Worm (Caenorhabditis elegans) whole organism, L4 larva: ENCODE data around the gene kqt-1.

Experiments used
- ama-1 ChIP-seq: fragments of 150-350 bp; optimal IDR thresholded peaks from 2 replicates; lab custom pipeline; 2014; ENCODE audit warnings: inconsistent platforms, mixed read lengths
- dpl-1 ChIP-seq: fragments of 150-350 bp; optimal IDR thresholded peaks from 2 replicates; lab custom pipeline; 2014; ENCODE audit warnings: missing biosample characterization, missing genetic modification reagents, missing genetic modification characterization
- lin-39 ChIP-seq: fragments of 150-350 bp; optimal IDR thresholded peaks from 2 replicates; lab custom pipeline; 2014; ENCODE audit warnings: missing biosample characterization, missing genetic modification reagents, missing genetic modification characterization
- lsy-2 ChIP-seq, 2 experiments: fragments of 150-350 bp in 1 of 2; sonication (generic microtip) in 1 of 2; optimal IDR thresholded peaks; 2 replicates each; lab custom pipeline; 2014 to 2017; ENCODE audit warnings: missing biosample characterization in 2 of 2, missing genetic modification characterization in 2 of 2
- nhr-237 ChIP-seq: sonication (generic microtip); optimal IDR thresholded peaks from 2 replicates; lab custom pipeline; 2017; ENCODE audit warnings: missing biosample characterization, missing genetic modification characterization
- nhr-76 ChIP-seq: fragments of 150-350 bp; optimal IDR thresholded peaks from 2 replicates; lab custom pipeline; 2014; ENCODE audit warnings: missing biosample characterization, missing genetic modification characterization
- zag-1 ChIP-seq: fragments of 150-350 bp; optimal IDR thresholded peaks from 2 replicates; lab custom pipeline; 2014; ENCODE audit warnings: missing biosample characterization, missing genetic modification characterization

DNA sequence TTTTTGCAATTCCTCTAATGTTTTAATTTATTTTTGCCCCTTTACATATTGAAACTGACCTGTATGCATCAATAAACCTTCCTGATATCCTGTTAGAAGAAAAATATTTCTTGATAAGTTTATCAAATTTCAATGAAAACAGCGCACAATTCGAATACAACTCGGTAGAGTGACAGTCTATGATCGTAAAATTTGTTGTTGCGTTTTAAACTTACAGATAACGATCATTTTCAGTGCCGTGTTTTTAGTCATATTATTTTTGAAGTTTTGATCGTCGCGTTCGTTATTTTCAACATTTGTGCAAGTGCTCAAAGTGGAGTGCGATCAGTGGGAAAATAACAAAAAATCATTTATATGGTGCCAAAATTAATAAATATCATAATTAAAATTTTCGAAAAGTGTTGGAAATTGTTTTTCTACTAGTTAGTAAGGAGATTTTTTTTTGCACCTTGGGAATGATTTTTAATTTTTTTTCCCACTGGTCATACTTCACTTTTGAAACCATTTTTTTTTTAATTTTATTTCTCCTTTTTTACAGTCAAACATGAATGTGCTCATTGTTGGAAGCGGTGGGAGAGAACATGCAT, 55.6 kb downstream of the kqt-1 start, which contains the start of gene F38B6.4:
- no peak for TF ChIP-seq nhr-76 (tag; lab: Kevin White, UChicago)
- no peak for TF ChIP-seq dpl-1 (GFP tag; lab: Kevin White, UChicago)
- TF ChIP-seq ama-1 = no peak
- no peak for TF ChIP-seq nhr-237 (tag; lab: Kevin White, UChicago)
- no peak for TF ChIP-seq zag-1 (tag; lab: Kevin White, UChicago)
- no peak for TF ChIP-seq lin-39 (tag; lab: Kevin White, UChicago)
- no peak for TF ChIP-seq lsy-2 (tag; optimal IDR thresholded peaks at IDR 0.05; lab: Kevin White, UChicago)
